Fruit fly (Drosophila melanogaster): ENCODE data around the gene TTLL6B.

TTLL6B gene

dm6 chr3R:27281022-27281810, 30.4 kb upstream of the TTLL6B start:
- peak; percentile 35 for TF ChIP-seq CG9705 (GFP tag; optimal IDR thresholded peaks at IDR 0.05)
- TF ChIP-seq brk (GFP tag; optimal IDR thresholded peaks at IDR 0.05) = no peak
- TF ChIP-seq Jra (GFP tag; optimal IDR thresholded peaks at IDR 0.05) = peak; percentile 80
- peak; percentile 98 for TF ChIP-seq rgr (GFP tag; optimal IDR thresholded peaks at IDR 0.05)
- TF ChIP-seq Vsx2 (GFP tag; optimal IDR thresholded peaks at IDR 0.05; ENCODE audit: partially characterized antibody) = no peak
- peak; percentile 97 for TF ChIP-seq OdsH (GFP tag; optimal IDR thresholded peaks at IDR 0.05)
- TF ChIP-seq foxo (GFP tag; optimal IDR thresholded peaks at IDR 0.05) = peak; percentile 83 to 98
- no peak for TF ChIP-seq usp (GFP tag; optimal IDR thresholded peaks at IDR 0.05)
- no peak for TF ChIP-seq Hr78 (GFP tag; optimal IDR thresholded peaks at IDR 0.05)
- peak; percentile 91 for TF ChIP-seq Mio (GFP tag; optimal IDR thresholded peaks at IDR 0.05)
- peak; percentile 88 for TF ChIP-seq HLH106 (tag; optimal IDR thresholded peaks at IDR 0.05)
- peak; percentile 92 for TF ChIP-seq Sp1 (GFP tag; optimal IDR thresholded peaks at IDR 0.05)
- TF ChIP-seq CrebA (GFP tag; optimal IDR thresholded peaks at IDR 0.05; ENCODE audit: borderline replicate concordance) = no peak
- TF ChIP-seq lola (GFP tag; optimal IDR thresholded peaks at IDR 0.05) = no peak
- TF ChIP-seq psq (GFP tag; optimal IDR thresholded peaks at IDR 0.05) = peak; percentile 92
- TF ChIP-seq Hr83 (GFP tag; optimal IDR thresholded peaks at IDR 0.05; ENCODE audit: poor library complexity, severe bottlenecking) = peak; percentile 36
- TF ChIP-seq sage (GFP tag; optimal IDR thresholded peaks at IDR 0.05) = peak; percentile 88
- peak; percentile 92 for TF ChIP-seq CG32264 (GFP tag; optimal IDR thresholded peaks at IDR 0.05)
- TF ChIP-seq Rel (GFP tag; optimal IDR thresholded peaks at IDR 0.05) = peak; percentile 66
- TF ChIP-seq Rel (tag; optimal IDR thresholded peaks at IDR 0.05) = peak; percentile 54
- TF ChIP-seq sv (GFP tag; optimal IDR thresholded peaks at IDR 0.05) = peak; percentile 73
- peak; percentile 47 for TF ChIP-seq N (GFP tag; optimal IDR thresholded peaks at IDR 0.05)
- TF ChIP-seq br (GFP tag; optimal IDR thresholded peaks at IDR 0.05) = peak; percentile 97
- no peak for TF ChIP-seq Dfd (GFP tag; optimal IDR thresholded peaks at IDR 0.05)
- no peak for TF ChIP-seq Myc (optimal IDR thresholded peaks at IDR 0.05)
- peak; percentile 14 for TF ChIP-seq Abd-B (GFP tag; optimal IDR thresholded peaks at IDR 0.05)
- TF ChIP-seq ey (GFP tag; optimal IDR thresholded peaks at IDR 0.05) = peak; percentile 97
- peak; percentile 18 for TF ChIP-seq jim (GFP tag; optimal IDR thresholded peaks at IDR 0.05)
- peak; percentile 99 for TF ChIP-seq woc (GFP tag; optimal IDR thresholded peaks at IDR 0.05)
- TF ChIP-seq dsf (GFP tag; optimal IDR thresholded peaks at IDR 0.05; ENCODE audit: borderline replicate concordance) = peak; percentile 36
- TF ChIP-seq h (GFP tag; optimal IDR thresholded peaks at IDR 0.05) = peak; percentile 97
- no peak for TF ChIP-seq pan (optimal IDR thresholded peaks at IDR 0.05)
- no peak for TF ChIP-seq GATAd (GFP tag; optimal IDR thresholded peaks at IDR 0.05)
- peak; percentile 97 for TF ChIP-seq fru (GFP tag; optimal IDR thresholded peaks at IDR 0.05)
- TF ChIP-seq dl (GFP tag; optimal IDR thresholded peaks at IDR 0.05; ENCODE audit: insufficient read depth in 1 of 2, partially characterized antibody in 2 of 2) = no peak
- TF ChIP-seq Dif (GFP tag; optimal IDR thresholded peaks at IDR 0.05; ENCODE audit: partially characterized antibody) = peak; percentile 40
- no peak for TF ChIP-seq tai (GFP tag; optimal IDR thresholded peaks at IDR 0.05)
- peak; percentile 87 for TF ChIP-seq dmrt93B (GFP tag; optimal IDR thresholded peaks at IDR 0.05)
- TF ChIP-seq Hnf4 (GFP tag; optimal IDR thresholded peaks at IDR 0.05) = peak; percentile 93

dm6 chr3R:27279478-27279877, 28.7 kb upstream of the TTLL6B start:
- no peak for TF ChIP-seq Jra (GFP tag; optimal IDR thresholded peaks at IDR 0.05)
- TF ChIP-seq Hnf4 (GFP tag; optimal IDR thresholded peaks at IDR 0.05) = no peak
- TF ChIP-seq Myc (optimal IDR thresholded peaks at IDR 0.05) = no peak
- TF ChIP-seq Dfd (GFP tag; optimal IDR thresholded peaks at IDR 0.05) = no peak
